Worm (Caenorhabditis elegans) whole organism, L4 larva: ENCODE results near the gene snf-11.

Experiments
- F49E8.2 ChIP-seq: sonication (generic microtip); optimal IDR thresholded peaks from 2 replicates; lab custom pipeline; 2016; ENCODE audit warnings: missing compliant biosample characterization, mild to moderate bottlenecking, missing genetic modification characterization, borderline replicate concordance
- aly-2 ChIP-seq: sonication (generic microtip); optimal IDR thresholded peaks from 2 replicates; lab custom pipeline; 2018; ENCODE audit warnings: missing biosample characterization, missing genetic modification characterization
- ama-1 ChIP-seq: fragments of 150-350 bp; optimal IDR thresholded peaks from 2 replicates; lab custom pipeline; 2014; ENCODE audit warnings: inconsistent platforms, mixed read lengths
- cey-2 ChIP-seq: sonication (generic microtip); optimal IDR thresholded peaks from 3 replicates; lab custom pipeline; 2017; ENCODE audit warnings: missing genetic modification characterization, mild to moderate bottlenecking, missing compliant biosample characterization, antibody characterized with exemption, borderline replicate concordance; ENCODE audit not compliant: insufficient read depth
- dve-1 ChIP-seq: sonication (generic microtip); optimal IDR thresholded peaks from 2 replicates; lab custom pipeline; 2017; ENCODE audit warnings: antibody characterized with exemption, mild to moderate bottlenecking, missing genetic modification characterization, missing compliant biosample characterization; ENCODE audit not compliant: insufficient read depth
- lin-15B ChIP-seq: fragments of 150-350 bp; sonication (generic microtip); optimal IDR thresholded peaks from 3 replicates; lab custom pipeline; 2014; ENCODE audit warnings: missing biosample characterization, missing genetic modification characterization
- nhr-28 ChIP-seq: fragments of 150-350 bp; optimal IDR thresholded peaks from 2 replicates; lab custom pipeline; 2014; ENCODE audit warnings: missing biosample characterization, missing genetic modification characterization
- zag-1 ChIP-seq: fragments of 150-350 bp; optimal IDR thresholded peaks from 2 replicates; lab custom pipeline; 2014; ENCODE audit warnings: missing biosample characterization, missing genetic modification characterization

- TF ChIP-seq lin-15B (no peak), zag-1 (tag; lab: Kevin White, UChicago) (no peak), aly-2 (no peak), nhr-28 (tag; lab: Kevin White, UChicago) (no peak), dve-1 (tag; lab: Kevin White, UChicago) (no peak), F49E8.2 (tag; lab: Kevin White, UChicago) (no peak), cey-2 (tag; lab: Kevin White, UChicago) (no peak), ama-1 (no peak)
Observed at ce11 chrV:11258896-11259295, 49.4 kb downstream of the snf-11 start, which contains the start of gene lgc-36.
